Fruit fly (Drosophila melanogaster) whole organism, adult: Measurements from ENCODE around the gene CG46397.

ENCODE experiments used
- CG11617 ChIP-seq: fragments of 200-800 bp; sonication (Bioruptor generic); optimal IDR thresholded peaks from 2 replicates; lab custom pipeline; 2017; ENCODE audit warnings: mild to moderate bottlenecking, missing biosample characterization, missing genetic modification reagents, missing genetic modification characterization
- CG12768 ChIP-seq: fragments of 200-800 bp; sonication (Bioruptor generic); optimal IDR thresholded peaks from 2 replicates; lab custom pipeline; 2017; ENCODE audit warnings: missing biosample characterization, missing genetic modification characterization, mild to moderate bottlenecking, moderate library complexity, missing genetic modification reagents
- CG14711 ChIP-seq: fragments of 200-800 bp; sonication (Bioruptor generic); optimal IDR thresholded peaks from 2 replicates; lab custom pipeline; 2018; ENCODE audit warnings: missing biosample characterization, mild to moderate bottlenecking, missing genetic modification characterization, moderate library complexity
- CG1620 ChIP-seq: fragments of 200-800 bp; sonication (Bioruptor generic); optimal IDR thresholded peaks from 2 replicates; lab custom pipeline; 2016; ENCODE audit warnings: missing biosample characterization, missing genetic modification characterization
- CG33017 ChIP-seq: fragments of 200-800 bp; sonication (Bioruptor generic); optimal IDR thresholded peaks from 2 replicates; lab custom pipeline; 2018; ENCODE audit warnings: missing biosample characterization, mild to moderate bottlenecking, missing genetic modification characterization, moderate library complexity
- CG5204 ChIP-seq: fragments of 200-800 bp; sonication (Bioruptor generic); optimal IDR thresholded peaks from 2 replicates; lab custom pipeline; 2016; ENCODE audit warnings: missing biosample characterization, missing genetic modification characterization
- CG7045 ChIP-seq: fragments of 200-800 bp; sonication (Bioruptor generic); optimal IDR thresholded peaks from 2 replicates; lab custom pipeline; 2017; ENCODE audit warnings: missing biosample characterization, mild to moderate bottlenecking, missing genetic modification characterization
- CG7101 ChIP-seq: fragments of 200-800 bp; sonication (Bioruptor generic); optimal IDR thresholded peaks from 2 replicates; lab custom pipeline; 2018; ENCODE audit warnings: missing biosample characterization, mild to moderate bottlenecking, missing genetic modification characterization, moderate library complexity
- Clk ChIP-seq: fragments of 200-800 bp; sonication (Bioruptor generic); optimal IDR thresholded peaks from 2 replicates; lab custom pipeline; 2017; ENCODE audit warnings: missing biosample characterization, missing genetic modification characterization
- Crg-1 ChIP-seq: fragments of 200-800 bp; sonication (Bioruptor generic); optimal IDR thresholded peaks from 2 replicates; lab custom pipeline; 2016; ENCODE audit warnings: missing biosample characterization, missing genetic modification characterization
- Hr96 ChIP-seq: fragments of 200-800 bp; sonication (Bioruptor generic); optimal IDR thresholded peaks from 2 replicates; lab custom pipeline; 2016; ENCODE audit warnings: missing biosample characterization, missing genetic modification characterization
- Mnt ChIP-seq: fragments of 200-800 bp; sonication (Bioruptor generic); optimal IDR thresholded peaks from 2 replicates; lab custom pipeline; 2016; ENCODE audit warnings: missing biosample characterization, mild to moderate bottlenecking, missing genetic modification characterization
- bab1 ChIP-seq: fragments of 200-800 bp; sonication (Bioruptor generic); optimal IDR thresholded peaks from 3 replicates; lab custom pipeline; 2019; ENCODE audit warnings: missing biosample characterization, mild to moderate bottlenecking, missing genetic modification characterization, moderate library complexity
- cic ChIP-seq: fragments of 200-800 bp; sonication (Bioruptor generic); optimal IDR thresholded peaks from 2 replicates; lab custom pipeline; 2017; ENCODE audit warnings: missing biosample characterization, mild to moderate bottlenecking, missing genetic modification characterization, moderate library complexity
- cnc ChIP-seq, 2 experiments: fragments of >200 bp; optimal IDR thresholded peaks; 2 replicates each; lab custom pipeline; 2017
- kay ChIP-seq: fragments of 200-800 bp; sonication (Bioruptor generic); peaks from one replicate; lab custom pipeline; 2016; ENCODE audit warnings: missing biosample characterization, missing genetic modification characterization, borderline replicate concordance
- ovo ChIP-seq: fragments of 200-800 bp; sonication (Bioruptor generic); optimal IDR thresholded peaks from 2 replicates; lab custom pipeline; 2016; ENCODE audit warnings: missing biosample characterization, missing genetic modification characterization
- pad ChIP-seq: fragments of 200-800 bp; sonication (Bioruptor generic); optimal IDR thresholded peaks from 3 replicates; lab custom pipeline; 2017; ENCODE audit warnings: missing biosample characterization, missing genetic modification characterization, mild to moderate bottlenecking, moderate library complexity, missing genetic modification reagents
- tj ChIP-seq: fragments of 200-800 bp; sonication (Bioruptor generic); optimal IDR thresholded peaks from 3 replicates; lab custom pipeline; 2017; ENCODE audit warnings: missing biosample characterization, mild to moderate bottlenecking, missing genetic modification characterization, moderate library complexity
- toe ChIP-seq: fragments of 200-800 bp; sonication (Bioruptor generic); optimal IDR thresholded peaks from 2 replicates; lab custom pipeline; 2016; ENCODE audit warnings: missing biosample characterization, missing genetic modification characterization

Gene CG46397

DNA sequence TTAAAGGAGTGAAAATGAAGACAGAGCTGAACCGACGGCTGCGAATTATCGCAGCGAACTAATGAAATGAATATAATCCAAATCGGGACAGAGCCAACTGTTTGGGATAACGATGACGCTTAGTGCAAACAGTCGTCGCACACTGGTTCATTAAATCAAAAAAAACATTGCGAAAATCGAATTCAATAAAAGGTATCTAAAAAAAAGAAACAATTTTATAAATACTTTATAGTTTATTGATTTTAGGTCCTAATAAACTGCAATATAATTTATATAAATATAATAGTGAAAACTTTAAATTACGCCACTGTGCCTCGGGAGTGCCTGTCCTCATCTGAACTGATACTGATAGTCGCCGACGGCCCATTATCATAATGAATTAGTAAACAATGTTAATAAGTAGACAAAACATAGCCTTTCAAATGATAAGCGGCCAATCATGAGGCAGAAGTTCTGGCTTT lies 12.0 kb downstream of the CG46397 start, which contains the start of gene CG31886:
TSS of gene CG31886 (minus strand) at position 51 of the 461 bp plus-strand sequence.
- TF ChIP-seq cic (GFP tag; lab: Kevin White, UChicago) (peak; percentile 29), bab1 (GFP tag; lab: Kevin White, UChicago) (no peak), tj (peak; percentile 29), CG5204 (no peak), CG7045 (GFP tag; lab: Kevin White, UChicago) (peak; percentile 14), CG33017 (tag; lab: Kevin White, UChicago) (peak; percentile 43), cnc (optimal IDR thresholded peaks at IDR 0.05; lab: Kevin White, UChicago) (no peak), Crg-1 (GFP tag; lab: Kevin White, UChicago) (no peak), CG14711 (peak; percentile 67), ovo (GFP tag; lab: Kevin White, UChicago) (no peak), CG7101 (tag; lab: Kevin White, UChicago) (peak; percentile 55), Mnt (GFP tag; lab: Kevin White, UChicago) (peak; percentile 39), Hr96 (GFP tag; lab: Kevin White, UChicago) (peak; percentile 29), CG12768 (GFP tag; lab: Kevin White, UChicago) (peak; percentile 33), pad (GFP tag; lab: Kevin White, UChicago) (peak; percentile 43), toe (GFP tag; lab: Kevin White, UChicago) (no peak), CG11617 (GFP tag; lab: Kevin White, UChicago) (peak; percentile 41), CG1620 (no peak), kay (no peak), Clk (no peak)

DNA sequence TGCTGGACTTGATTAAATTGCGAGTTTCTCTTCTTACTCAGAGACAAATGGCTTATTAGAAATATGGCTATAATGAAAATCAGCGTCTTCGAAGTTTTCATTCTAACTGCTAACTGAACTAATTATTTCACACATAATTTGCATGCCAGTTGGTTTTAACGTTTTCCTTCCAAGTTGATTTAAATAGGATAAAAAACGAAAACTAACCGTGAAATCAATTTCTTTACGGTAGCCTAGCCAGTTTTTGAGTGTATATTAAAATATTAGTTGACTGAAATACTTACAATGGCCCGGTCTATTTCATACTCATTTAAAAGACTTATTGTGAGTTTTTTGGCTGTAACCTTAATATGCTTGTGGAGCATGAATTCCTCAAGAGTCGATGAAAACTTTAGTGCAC lies 15.2 kb downstream of the CG46397 start, which contains the start of the genes CG9525 and CG32985:
TSS of gene CG9525 (minus strand) at position 101 of the 400 bp plus-strand sequence.
TSS of gene CG32985 (plus strand) at position 280 of the 400 bp plus-strand sequence.
- TF ChIP-seq CG11617 (GFP tag; lab: Kevin White, UChicago) (no peak), Mnt (GFP tag; lab: Kevin White, UChicago) (no peak), CG5204 (no peak), ovo (GFP tag; lab: Kevin White, UChicago) (no peak), bab1 (GFP tag; lab: Kevin White, UChicago) (no peak), kay (no peak), cic (GFP tag; lab: Kevin White, UChicago) (no peak), Hr96 (GFP tag; lab: Kevin White, UChicago) (no peak), Crg-1 (GFP tag; lab: Kevin White, UChicago) (no peak), cnc (optimal IDR thresholded peaks at IDR 0.05; lab: Kevin White, UChicago) (no peak), CG14711 (no peak)

DNA sequence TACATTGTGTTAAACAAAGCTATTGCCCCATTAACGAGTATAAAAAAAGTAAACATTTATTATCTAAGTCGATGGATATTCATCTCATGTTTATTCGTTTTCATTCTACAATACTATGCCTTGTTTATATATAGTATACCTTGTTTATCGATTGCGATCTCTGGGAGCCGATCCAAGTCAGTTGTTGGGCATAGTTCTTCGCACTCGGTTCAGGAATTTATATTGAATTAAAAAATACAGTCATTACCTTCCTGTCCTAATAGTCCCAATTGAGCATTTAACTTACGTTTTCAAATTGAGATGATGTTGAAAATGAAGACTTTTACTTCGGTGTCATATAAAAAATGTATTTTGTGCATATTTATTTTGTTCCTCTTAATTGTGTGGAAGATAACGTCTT lies 17.6 kb downstream of the CG46397 start, which contains the start of gene CG32984:
TSS of gene CG32984 (plus strand) at position 301 of the 400 bp plus-strand sequence.
- TF ChIP-seq toe (GFP tag; lab: Kevin White, UChicago) = no peak
- TF ChIP-seq kay = peak; percentile 37
- TF ChIP-seq cnc (optimal IDR thresholded peaks at IDR 0.05; lab: Kevin White, UChicago) = no peak

DNA sequence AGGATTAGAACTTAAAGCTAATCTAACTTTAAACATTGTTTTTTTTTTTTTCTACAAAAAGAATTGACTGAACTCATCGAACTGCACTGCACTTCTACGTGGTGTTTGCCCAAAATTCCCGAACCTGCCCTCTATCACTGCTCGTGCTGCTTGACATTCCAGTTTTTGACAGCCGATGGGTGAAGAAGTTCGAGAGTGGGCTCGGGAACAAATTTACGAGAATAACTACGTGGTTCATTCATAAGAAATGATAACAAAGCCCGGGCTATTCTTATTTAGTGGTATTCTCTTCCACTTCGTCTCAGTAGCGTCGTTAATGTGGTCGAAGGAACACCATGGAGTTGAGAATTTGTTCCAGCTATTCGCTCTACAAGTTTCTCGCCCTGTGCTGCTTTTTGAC lies 20.2 kb downstream of the CG46397 start, which contains the start of gene CG18088:
TSS of gene CG18088 (plus strand) at position 301 of the 400 bp plus-strand sequence.
- TF ChIP-seq CG7045 (GFP tag; lab: Kevin White, UChicago) (no peak), CG12768 (GFP tag; lab: Kevin White, UChicago) (no peak), pad (GFP tag; lab: Kevin White, UChicago) (no peak), CG11617 (GFP tag; lab: Kevin White, UChicago) (no peak)

DNA sequence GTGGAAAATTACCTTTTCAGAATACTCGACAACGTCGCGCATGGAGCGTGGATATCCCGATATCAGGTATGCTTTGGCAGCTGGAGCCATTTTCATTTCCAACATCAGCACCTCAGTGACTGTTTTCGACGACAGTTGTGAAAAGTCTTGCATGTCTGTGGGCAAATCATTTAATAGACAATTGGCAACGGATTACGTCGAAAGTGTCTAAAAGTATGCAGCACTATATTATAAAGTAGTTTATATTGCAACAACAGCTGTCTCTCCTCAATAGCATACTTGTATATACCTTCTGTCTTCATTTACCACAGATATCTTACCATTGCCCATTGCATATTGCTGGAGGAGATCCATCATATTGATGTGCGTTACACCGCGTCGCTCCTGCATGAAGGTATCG lies 25.8 kb downstream of the CG46397 start:
- no peak for TF ChIP-seq kay
- no peak for TF ChIP-seq cic (GFP tag; lab: Kevin White, UChicago)
- no peak for TF ChIP-seq tj
- no peak for TF ChIP-seq CG14711
- no peak for TF ChIP-seq CG12768 (GFP tag; lab: Kevin White, UChicago)
- no peak for TF ChIP-seq toe (GFP tag; lab: Kevin White, UChicago)

DNA sequence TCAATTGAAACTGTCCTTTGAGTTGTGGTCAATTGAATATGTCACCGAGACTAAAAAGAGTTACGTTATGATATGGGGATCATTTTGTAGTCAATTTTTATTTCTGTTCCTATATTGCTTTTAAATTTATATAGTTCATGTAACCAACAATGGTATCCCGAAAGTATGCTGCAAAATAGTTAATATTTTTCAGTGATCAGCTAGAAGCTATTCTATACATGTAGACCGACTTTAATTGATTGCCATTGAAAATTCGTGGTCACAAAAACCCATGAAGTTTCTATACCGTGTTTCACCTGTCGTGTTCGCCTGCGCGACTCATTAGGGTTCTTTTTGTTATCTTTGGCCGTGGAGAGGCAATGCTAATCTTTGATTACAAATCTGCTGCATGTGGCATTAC lies 27.4 kb downstream of the CG46397 start:
- TF ChIP-seq CG7045 (GFP tag; lab: Kevin White, UChicago) (no peak), Mnt (GFP tag; lab: Kevin White, UChicago) (no peak), CG1620 (no peak), bab1 (GFP tag; lab: Kevin White, UChicago) (no peak), CG5204 (no peak), CG33017 (tag; lab: Kevin White, UChicago) (no peak), toe (GFP tag; lab: Kevin White, UChicago) (no peak), kay (no peak), pad (GFP tag; lab: Kevin White, UChicago) (no peak), CG7101 (tag; lab: Kevin White, UChicago) (no peak), CG11617 (GFP tag; lab: Kevin White, UChicago) (no peak), cic (GFP tag; lab: Kevin White, UChicago) (no peak), Crg-1 (GFP tag; lab: Kevin White, UChicago) (no peak)

DNA sequence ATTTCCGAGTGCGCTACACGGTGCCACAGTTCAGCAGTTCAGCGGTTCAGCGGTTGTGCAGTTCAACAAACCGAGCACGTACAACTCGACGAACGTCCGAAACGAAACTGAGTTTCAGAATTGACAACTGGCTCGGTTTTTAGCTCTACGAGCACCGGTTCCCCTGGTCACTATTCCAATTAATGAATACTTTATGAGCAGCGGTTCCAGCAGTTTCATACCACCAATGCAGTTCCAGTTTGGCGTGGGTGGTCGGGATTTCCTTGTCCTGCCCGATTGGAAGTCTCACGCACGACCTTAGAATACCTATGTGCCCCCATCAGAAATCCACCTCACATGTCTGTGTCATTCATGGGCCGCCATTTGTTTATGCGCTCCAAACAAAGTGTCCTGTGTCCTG lies 28.3 kb downstream of the CG46397 start, which contains the start of gene CG9541:
TSS of gene CG9541 (minus strand) at position 101 of the 400 bp plus-strand sequence.
- TF ChIP-seq CG1620 = no peak
- TF ChIP-seq CG33017 (tag; lab: Kevin White, UChicago) = no peak
- no peak for TF ChIP-seq tj
- TF ChIP-seq Mnt (GFP tag; lab: Kevin White, UChicago) = no peak
- TF ChIP-seq pad (GFP tag; lab: Kevin White, UChicago) = no peak
- TF ChIP-seq CG7101 (tag; lab: Kevin White, UChicago) = no peak
- no peak for TF ChIP-seq kay
- TF ChIP-seq CG14711 = no peak
- TF ChIP-seq CG11617 (GFP tag; lab: Kevin White, UChicago) = no peak
- TF ChIP-seq cic (GFP tag; lab: Kevin White, UChicago) = no peak
- TF ChIP-seq Crg-1 (GFP tag; lab: Kevin White, UChicago) = no peak
- no peak for TF ChIP-seq toe (GFP tag; lab: Kevin White, UChicago)
- no peak for TF ChIP-seq CG12768 (GFP tag; lab: Kevin White, UChicago)
- TF ChIP-seq ovo (GFP tag; lab: Kevin White, UChicago) = no peak
- TF ChIP-seq cnc (optimal IDR thresholded peaks at IDR 0.05; lab: Kevin White, UChicago) = no peak
- TF ChIP-seq CG7045 (GFP tag; lab: Kevin White, UChicago) = no peak
